Worm (Caenorhabditis elegans) whole organism, L4 larva: ENCODE measurements around the gene unc-105.
A peak's percentile ranks its signal among the peaks of the same experiment; 100 is the strongest.

Experiments used
- F49E8.2 ChIP-seq: sonication (generic microtip); optimal IDR thresholded peaks from 2 replicates; lab custom pipeline; 2016; ENCODE audit warnings: missing compliant biosample characterization, mild to moderate bottlenecking, missing genetic modification characterization, borderline replicate concordance
- jun-1 ChIP-seq: fragments of 150-350 bp; optimal IDR thresholded peaks from 2 replicates; lab custom pipeline; 2014; ENCODE audit warnings: missing biosample characterization, missing genetic modification reagents, missing genetic modification characterization
- mdl-1 ChIP-seq, 2 experiments: fragments of 150-350 bp in 1 of 2; sonication (generic microtip) in 1 of 2; optimal IDR thresholded peaks; 2 replicates each; lab custom pipeline; 2014 to 2017; ENCODE audit warnings: missing biosample characterization in 2 of 2, missing genetic modification characterization in 2 of 2
- mep-1 ChIP-seq: fragments of 150-350 bp; sonication (generic microtip); optimal IDR thresholded peaks from 3 replicates; lab custom pipeline; 2014; ENCODE audit warnings: missing biosample characterization, missing genetic modification characterization
- nhr-77 ChIP-seq: fragments of 150-350 bp; optimal IDR thresholded peaks from 2 replicates; lab custom pipeline; 2014; ENCODE audit warnings: missing biosample characterization, missing genetic modification characterization
- zip-11 ChIP-seq: fragments of 200-800 bp; sonication (Bioruptor generic); IDR thresholded peaks from 2 replicates; pipeline ENCODE4 v1.3.6; 2022; ENCODE audit warnings: missing genetic modification characterization, missing compliant biosample characterization

- TF ChIP-seq mep-1 (peak; percentile 25), jun-1 (tag; lab: Kevin White, UChicago) (no peak), F49E8.2 (tag; lab: Kevin White, UChicago) (no peak), mdl-1 (tag; optimal IDR thresholded peaks at IDR 0.05; lab: Kevin White, UChicago) (no peak), nhr-77 (tag; lab: Kevin White, UChicago) (peak; percentile 16), zip-11 (GFP tag; lab: Robert Waterston, UW) (no peak)
Measured at ce11 chrII:8131413-8131966, 15.2 kb downstream of the unc-105 start.
